Fruit fly (Drosophila melanogaster): ENCODE measurements around the gene Atg18a.

Gene Atg18a

dm6 chr3L:8156199-8156598 is 30.5 kb upstream of the Atg18a start:
- no peak for TF ChIP-seq lab (GFP tag; optimal IDR thresholded peaks at IDR 0.05)
- no peak for TF ChIP-seq CG13287 (GFP tag; IDR thresholded peaks at IDR 0.05; ENCODE audit: partially characterized antibody)
- no peak for TF ChIP-seq bbx (GFP tag; IDR thresholded peaks at IDR 0.05; ENCODE audit: partially characterized antibody)
- no peak for TF ChIP-seq CG2678 (tag; optimal IDR thresholded peaks at IDR 0.05)
- peak in 1 of 2 experiments; percentile 22 for TF ChIP-seq Hr51 (GFP tag; optimal IDR thresholded peaks at IDR 0.05)
- no peak for TF ChIP-seq fd102C (GFP tag; optimal IDR thresholded peaks at IDR 0.05)
- peak; percentile 48; the same call in 1 of the 2 replicates for TF ChIP-seq CG14441 (GFP tag; IDR thresholded peaks at IDR 0.05)
- TF ChIP-seq dmrt99B (tag; optimal IDR thresholded peaks at IDR 0.05): peak; percentile 29
- TF ChIP-seq Drgx (GFP tag; IDR thresholded peaks at IDR 0.05): peak; percentile 41; the same call in 1 of the 2 replicates
- no peak for TF ChIP-seq CkIIα-i1 (GFP tag; IDR thresholded peaks at IDR 0.05)
- peak; percentile 57 for TF ChIP-seq sens (GFP tag)
- no peak for TF ChIP-seq tx (GFP tag; optimal IDR thresholded peaks at IDR 0.05)
- TF ChIP-seq CG11504 (tag; optimal IDR thresholded peaks at IDR 0.05): peak; percentile 12
- TF ChIP-seq hbn (GFP tag; IDR thresholded peaks at IDR 0.05; ENCODE audit: partially characterized antibody): no peak

- TF ChIP-seq wor (GFP tag; IDR thresholded peaks at IDR 0.05) (no peak), zen (tag; optimal IDR thresholded peaks at IDR 0.05) (no peak), CG10979 (tag; optimal IDR thresholded peaks at IDR 0.05) (no peak), CG6654 (GFP tag; optimal IDR thresholded peaks at IDR 0.05) (no peak)
Measured at dm6 chr3L:8157079-8157478, 29.6 kb upstream of the Atg18a start.

dm6 chr3L:8158715-8159380 is 27.8 kb upstream of the Atg18a start, which contains the start of gene CG42445:
TSS of gene CG42445 (minus strand) at chr3L:8158900.
- TF ChIP-seq CG17385 (GFP tag; optimal IDR thresholded peaks at IDR 0.05) (peak; percentile 61), HLHmδ (GFP tag; optimal IDR thresholded peaks at IDR 0.05) (no peak), HHEX (GFP tag; optimal IDR thresholded peaks at IDR 0.05) (no peak), CG13287 (GFP tag; IDR thresholded peaks at IDR 0.05; ENCODE audit: partially characterized antibody) (0 out of 2 replicates have a peak, but pooled peaks have one; percentile 14), pzg (GFP tag; optimal IDR thresholded peaks at IDR 0.05) (peak; percentile 10), CG34224 (GFP tag; IDR thresholded peaks at IDR 0.05; ENCODE audit: partially characterized antibody) (0 out of 3 replicates have a peak, but pooled peaks have one; percentile 18), tio (GFP tag; optimal IDR thresholded peaks at IDR 0.05) (no peak), Nf-YC (tag; optimal IDR thresholded peaks at IDR 0.05) (peak; percentile 20), CG10321 (GFP tag; IDR thresholded peaks at IDR 0.05) (peak; percentile 81), CG1529 (GFP tag; optimal IDR thresholded peaks at IDR 0.05) (no peak), CG18011 (GFP tag; optimal IDR thresholded peaks at IDR 0.05) (peak; percentile 96), crp (GFP tag; optimal IDR thresholded peaks at IDR 0.05) (peak in 1 of 2 experiments; percentile 84), seq (GFP tag; IDR thresholded peaks at IDR 0.05) (no peak), CG31365 (tag; optimal IDR thresholded peaks at IDR 0.05) (peak; percentile 54), Myb (GFP tag; optimal IDR thresholded peaks at IDR 0.05) (peak; percentile 69), Camta (GFP tag; optimal IDR thresholded peaks at IDR 0.05) (no peak), CG8359 (GFP tag; optimal IDR thresholded peaks at IDR 0.05; ENCODE audit: borderline replicate concordance) (no peak), CG12155 (GFP tag; optimal IDR thresholded peaks at IDR 0.05) (no peak), MBD-R2 (GFP tag; IDR thresholded peaks at IDR 0.05) (peak; percentile 35; the same call in 1 of the 2 replicates), Hey (tag; optimal IDR thresholded peaks at IDR 0.05) (no peak), lbe (GFP tag; optimal IDR thresholded peaks at IDR 0.05) (peak; percentile 53), D19A (tag; optimal IDR thresholded peaks at IDR 0.05) (peak; percentile 29)

Data from whole organism, embryonic.